Worm (Caenorhabditis elegans): ENCODE measurements around the gene mltn-13.

Gene mltn-13

DNA sequence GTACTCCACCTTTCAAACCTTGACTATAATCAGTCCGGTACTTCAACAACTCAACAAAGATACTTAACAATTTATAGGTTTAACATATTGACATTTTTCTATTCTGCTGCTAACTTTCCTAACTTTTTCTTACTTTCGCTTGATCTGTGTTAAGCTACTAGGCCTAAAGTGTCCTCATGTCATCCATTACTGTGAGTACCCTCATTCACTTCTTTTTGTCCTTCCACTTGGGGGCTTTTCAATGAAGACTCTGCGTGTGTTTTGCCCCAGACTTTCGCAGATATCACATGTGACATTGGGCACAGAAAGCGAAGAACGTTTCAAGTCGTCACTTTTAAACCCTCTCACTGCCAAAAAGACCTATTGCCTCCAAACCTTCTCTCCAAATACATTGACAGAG, 43.5 kb downstream of the mltn-13 start:
- TF ChIP-seq lin-11 (tag; optimal IDR thresholded peaks at IDR 0.05), result no peak
- TF ChIP-seq elt-1 (tag; optimal IDR thresholded peaks at IDR 0.05), result no peak
- no peak for TF ChIP-seq nhr-25 (tag; optimal IDR thresholded peaks at IDR 0.05)
- no peak for TF ChIP-seq unc-39 (tag; optimal IDR thresholded peaks at IDR 0.05)
- TF ChIP-seq nhr-10 (tag; optimal IDR thresholded peaks at IDR 0.05), result no peak
- no peak for TF ChIP-seq alr-1 (tag; optimal IDR thresholded peaks at IDR 0.05)
- TF ChIP-seq fos-1 (tag; optimal IDR thresholded peaks at IDR 0.05), result no peak
- no peak for TF ChIP-seq ztf-1 (GFP tag; conservative IDR thresholded peaks at IDR 0.05)
- TF ChIP-seq unc-55 (GFP tag; optimal IDR thresholded peaks at IDR 0.05), result peak; percentile 9
- TF ChIP-seq zag-1 (tag; optimal IDR thresholded peaks at IDR 0.05), result peak; percentile 8
- TF ChIP-seq peb-1 (tag; optimal IDR thresholded peaks at IDR 0.05), result no peak
- TF ChIP-seq mbf-1 (tag; optimal IDR thresholded peaks at IDR 0.05), result no peak
- TF ChIP-seq ama-1 (optimal IDR thresholded peaks at IDR 0.05), result no peak
- no peak for TF ChIP-seq nhr-237 (tag; optimal IDR thresholded peaks at IDR 0.05)
- peak in 1 of 2 experiments; percentile 24 for TF ChIP-seq mdl-1 (tag; optimal IDR thresholded peaks at IDR 0.05)
- TF ChIP-seq Y55F3AM.14 (GFP tag; optimal IDR thresholded peaks at IDR 0.05), result no peak
- TF ChIP-seq mab-5 (tag; optimal IDR thresholded peaks at IDR 0.05), result peak; percentile 44
- TF ChIP-seq dmd-4 (tag; optimal IDR thresholded peaks at IDR 0.05), result no peak
- TF ChIP-seq nhr-6 (tag; optimal IDR thresholded peaks at IDR 0.05), result no peak
- no peak for TF ChIP-seq nhr-11 (tag; optimal IDR thresholded peaks at IDR 0.05)
- TF ChIP-seq lsy-2 (tag; optimal IDR thresholded peaks at IDR 0.05), result no peak
- peak; percentile 19 for TF ChIP-seq sma-9 (GFP tag; optimal IDR thresholded peaks at IDR 0.05)
- TF ChIP-seq sma-9 (tag; optimal IDR thresholded peaks at IDR 0.05), result no peak
- no peak for TF ChIP-seq lin-13 (GFP tag; optimal IDR thresholded peaks at IDR 0.05)
- no peak for TF ChIP-seq snpc-4 (tag; optimal IDR thresholded peaks at IDR 0.05)
- TF ChIP-seq C34F6.9 (tag; optimal IDR thresholded peaks at IDR 0.05), result no peak
- no peak for TF ChIP-seq nhr-129 (tag; optimal IDR thresholded peaks at IDR 0.05)
- no peak for TF ChIP-seq skn-1 (tag; optimal IDR thresholded peaks at IDR 0.05)
- no peak for TF ChIP-seq nhr-12 (tag; optimal IDR thresholded peaks at IDR 0.05)
- TF ChIP-seq ceh-82 (tag; optimal IDR thresholded peaks at IDR 0.05), result no peak
- TF ChIP-seq nhr-77 (tag; optimal IDR thresholded peaks at IDR 0.05), result no peak
- no peak for TF ChIP-seq ceh-16 (tag; optimal IDR thresholded peaks at IDR 0.05)
- no peak for TF ChIP-seq gmeb-1 (tag; optimal IDR thresholded peaks at IDR 0.05)
- no peak for TF ChIP-seq lin-39 (tag; optimal IDR thresholded peaks at IDR 0.05)
- TF ChIP-seq sma-3 (GFP tag; optimal IDR thresholded peaks at IDR 0.05), result no peak
- no peak for TF ChIP-seq sem-4 (tag; optimal IDR thresholded peaks at IDR 0.05)
- no peak for TF ChIP-seq nhr-23 (tag; optimal IDR thresholded peaks at IDR 0.05)

DNA sequence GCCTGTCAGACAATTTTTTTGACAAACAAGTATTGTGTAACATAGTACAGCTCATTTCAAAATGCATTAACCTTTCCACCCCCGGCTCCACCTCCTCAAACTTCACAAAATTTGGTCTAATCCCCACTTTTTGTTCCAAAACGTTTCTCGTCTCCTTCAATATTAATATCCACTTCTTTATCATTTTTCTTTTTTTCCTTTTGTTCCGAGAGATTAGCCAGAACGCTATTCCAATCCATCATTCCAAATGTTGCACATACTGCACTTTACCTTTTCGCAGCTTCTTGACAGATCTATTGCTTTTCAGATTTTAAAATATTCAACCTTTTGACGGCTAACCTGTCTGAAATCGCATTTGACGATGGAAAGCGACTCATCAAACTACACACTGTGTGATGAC, 45.3 kb downstream of the mltn-13 start, which contains the start of gene D1079.1:
Gene D1079.1, plus strand, starts transcription at position 301 of the 400 bp plus-strand sequence.
- peak; percentile 31 for TF ChIP-seq unc-55 (GFP tag; optimal IDR thresholded peaks at IDR 0.05)
- no peak for TF ChIP-seq mdl-1 (tag; optimal IDR thresholded peaks at IDR 0.05)
- no peak for TF ChIP-seq sma-9 (GFP tag; optimal IDR thresholded peaks at IDR 0.05)
- TF ChIP-seq sma-9 (tag; optimal IDR thresholded peaks at IDR 0.05), result no peak

DNA sequence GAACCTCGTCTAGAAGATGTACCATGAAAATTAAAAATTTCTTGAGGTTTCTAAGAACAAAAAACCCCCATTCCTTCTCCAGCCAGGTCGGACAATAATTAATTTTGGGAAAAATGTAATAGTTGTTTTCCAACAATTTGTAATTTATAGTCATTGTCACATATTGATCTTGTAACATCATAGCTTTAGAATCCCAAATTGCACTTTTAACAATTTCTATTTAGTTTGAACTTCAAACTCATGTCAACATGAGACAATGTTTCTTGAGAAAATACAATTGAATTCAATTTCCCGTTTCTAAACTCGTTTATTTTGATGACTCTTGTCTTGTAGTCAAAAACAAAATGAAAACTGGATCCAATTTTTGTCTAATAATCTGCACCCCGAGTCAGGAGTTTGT, 47.9 kb downstream of the mltn-13 start:
- no peak for TF ChIP-seq lin-13 (GFP tag; optimal IDR thresholded peaks at IDR 0.05)
- no peak for TF ChIP-seq unc-39 (tag; optimal IDR thresholded peaks at IDR 0.05)
- TF ChIP-seq nhr-12 (tag; optimal IDR thresholded peaks at IDR 0.05), result no peak
- no peak for TF ChIP-seq Y55F3AM.14 (GFP tag; optimal IDR thresholded peaks at IDR 0.05)
- no peak for TF ChIP-seq ztf-4 (tag; optimal IDR thresholded peaks at IDR 0.05)
- TF ChIP-seq sma-3 (GFP tag; optimal IDR thresholded peaks at IDR 0.05), result no peak

DNA sequence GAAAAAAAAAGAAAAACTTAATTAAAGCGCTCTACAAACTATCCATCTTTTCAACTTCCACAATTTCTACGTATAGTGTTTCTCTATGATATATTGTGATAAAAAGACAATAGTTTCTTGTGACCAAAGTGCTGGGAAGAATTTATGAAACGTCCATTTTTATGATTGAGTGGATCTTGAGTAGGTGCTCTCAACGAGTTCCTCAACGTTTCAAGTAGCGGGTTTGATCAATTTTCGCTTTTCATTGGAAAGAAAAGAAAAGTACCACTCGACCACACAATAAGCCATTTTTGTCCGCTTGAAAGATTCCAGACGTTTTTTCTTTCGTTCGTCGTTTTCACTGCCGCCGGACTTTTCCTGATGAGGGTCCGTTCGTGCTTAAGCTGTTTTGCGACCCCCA, 50.7 kb downstream of the mltn-13 start:
- TF ChIP-seq sma-9 (GFP tag; optimal IDR thresholded peaks at IDR 0.05), result no peak
- TF ChIP-seq sma-9 (tag; optimal IDR thresholded peaks at IDR 0.05), result no peak
- TF ChIP-seq mab-5 (tag; optimal IDR thresholded peaks at IDR 0.05), result no peak
- TF ChIP-seq dmd-4 (tag; optimal IDR thresholded peaks at IDR 0.05), result no peak
- no peak for TF ChIP-seq sem-4 (tag; optimal IDR thresholded peaks at IDR 0.05)
- no peak for TF ChIP-seq ceh-16 (tag; optimal IDR thresholded peaks at IDR 0.05)
- TF ChIP-seq egl-27 (tag; optimal IDR thresholded peaks at IDR 0.05), result no peak
- no peak for TF ChIP-seq nhr-21 (tag; optimal IDR thresholded peaks at IDR 0.05)
- no peak for TF ChIP-seq fos-1 (tag; optimal IDR thresholded peaks at IDR 0.05)
- TF ChIP-seq nhr-6 (tag; optimal IDR thresholded peaks at IDR 0.05), result no peak
- TF ChIP-seq nhr-11 (tag; optimal IDR thresholded peaks at IDR 0.05), result no peak
- no peak for TF ChIP-seq unc-55 (GFP tag; optimal IDR thresholded peaks at IDR 0.05)
- no peak for TF ChIP-seq snpc-4 (tag; optimal IDR thresholded peaks at IDR 0.05)
- TF ChIP-seq ztf-11 (tag; optimal IDR thresholded peaks at IDR 0.05), result no peak
- TF ChIP-seq nhr-129 (tag; optimal IDR thresholded peaks at IDR 0.05), result no peak
- TF ChIP-seq skn-1 (tag; optimal IDR thresholded peaks at IDR 0.05), result no peak

Measured in whole organism, L2 larva.